Worm (Caenorhabditis elegans): ENCODE measurements around the gene vps-32.1.

Gene vps-32.1

DNA sequence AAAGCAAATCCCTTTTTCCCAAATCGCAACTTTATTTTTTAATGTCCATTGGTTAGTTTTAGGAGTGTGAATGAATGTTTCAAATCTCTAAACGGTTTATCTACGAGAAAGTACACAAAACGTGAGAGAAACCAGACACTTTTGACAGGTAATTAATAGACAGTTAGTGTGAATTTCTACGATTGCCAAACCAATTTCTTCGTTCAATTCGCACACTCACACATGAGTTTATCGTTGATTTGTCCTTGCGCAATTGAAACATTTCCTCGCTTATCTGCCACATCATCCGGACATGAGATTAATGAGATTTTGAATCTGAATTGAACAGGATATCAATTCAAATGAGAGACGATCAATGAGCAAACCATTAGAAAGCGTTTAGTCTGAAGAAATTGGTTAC lies 20.8 kb downstream of the vps-32.1 start:
- TF ChIP-seq snpc-1.2 (GFP tag; IDR thresholded peaks at IDR 0.05) (no peak), cey-2 (tag; optimal IDR thresholded peaks at IDR 0.05; ENCODE audit: borderline replicate concordance, insufficient read depth) (no peak), nhr-6 (tag; optimal IDR thresholded peaks at IDR 0.05) (no peak), nhr-77 (tag; optimal IDR thresholded peaks at IDR 0.05) (no peak), gei-8 (GFP tag; optimal IDR thresholded peaks at IDR 0.05) (no peak), tra-1 (GFP tag; IDR thresholded peaks at IDR 0.05) (no peak), lin-1 (GFP tag; IDR thresholded peaks at IDR 0.05) (no peak), dmd-8 (GFP tag; IDR thresholded peaks at IDR 0.05) (no peak)

ce11 chrII:6612544-6612943 lies 23.0 kb downstream of the vps-32.1 start:
- TF ChIP-seq lin-38 (GFP tag; IDR thresholded peaks at IDR 0.05): no peak
- TF ChIP-seq daf-8 (GFP tag; IDR thresholded peaks at IDR 0.05): no peak
- TF ChIP-seq zag-1 (tag; optimal IDR thresholded peaks at IDR 0.05): no peak
- no peak for TF ChIP-seq unc-62 (GFP tag; optimal IDR thresholded peaks at IDR 0.05 in 1 of 2)
- TF ChIP-seq unc-62 (tag; optimal IDR thresholded peaks at IDR 0.05): no peak
- TF ChIP-seq hlh-11 (tag; optimal IDR thresholded peaks at IDR 0.05): peak; percentile 44
- TF ChIP-seq ceh-44 (GFP tag; IDR thresholded peaks at IDR 0.05): no peak
- no peak for TF ChIP-seq spr-1 (tag; optimal IDR thresholded peaks at IDR 0.05)
- TF ChIP-seq pha-4 (GFP tag; IDR thresholded peaks at IDR 0.05): no peak
- TF ChIP-seq pha-4 (tag; optimal IDR thresholded peaks at IDR 0.05): no peak
- no peak for TF ChIP-seq ZK337.2 (GFP tag; IDR thresholded peaks at IDR 0.05)
- TF ChIP-seq T20F7.1 (GFP tag; optimal IDR thresholded peaks at IDR 0.05): no peak
- no peak for TF ChIP-seq ceh-32 (tag; optimal IDR thresholded peaks at IDR 0.05; ENCODE audit: poor library complexity)
- peak; percentile 75 for TF ChIP-seq dve-1 (tag; optimal IDR thresholded peaks at IDR 0.05; ENCODE audit: insufficient read depth)
- TF ChIP-seq ztf-11 (tag; optimal IDR thresholded peaks at IDR 0.05): no peak
- TF ChIP-seq vab-7 (GFP tag; IDR thresholded peaks at IDR 0.05): no peak
- TF ChIP-seq ama-1 (optimal IDR thresholded peaks at IDR 0.05): no peak
- TF ChIP-seq zfp-2 (tag; optimal IDR thresholded peaks at IDR 0.05): no peak
- TF ChIP-seq nhr-76 (tag; optimal IDR thresholded peaks at IDR 0.05): no peak
- peak; percentile 19 for TF ChIP-seq mep-1 (tag; optimal IDR thresholded peaks at IDR 0.05)
- no peak for TF ChIP-seq fos-1 (tag; optimal IDR thresholded peaks at IDR 0.05)
- TF ChIP-seq php-3 (GFP tag; IDR thresholded peaks at IDR 0.05): 0 out of 2 replicates have a peak, but pooled peaks have one; percentile 10
- no peak for TF ChIP-seq unc-130 (GFP tag; optimal IDR thresholded peaks at IDR 0.05)
- TF ChIP-seq daf-16 (GFP tag; optimal IDR thresholded peaks at IDR 0.05): no peak
- peak; percentile 84 for TF ChIP-seq daf-16 (tag; optimal IDR thresholded peaks at IDR 0.05)
- TF ChIP-seq nhr-48 (tag; optimal IDR thresholded peaks at IDR 0.05): no peak
- TF ChIP-seq mes-2 (tag; optimal IDR thresholded peaks at IDR 0.05; ENCODE audit: poor library complexity, severe bottlenecking): no peak
- no peak for TF ChIP-seq mdt-29 (GFP tag; IDR thresholded peaks at IDR 0.05)
- peak; percentile 51 for TF ChIP-seq hlh-30 (tag; optimal IDR thresholded peaks at IDR 0.05; ENCODE audit: insufficient read depth)
- TF ChIP-seq mxl-2 (GFP tag; conservative IDR thresholded peaks at IDR 0.05): no peak
- TF ChIP-seq snpc-1.2 (GFP tag; IDR thresholded peaks at IDR 0.05): no peak
- peak; percentile 92 for TF ChIP-seq pqm-1 (tag; optimal IDR thresholded peaks at IDR 0.05)
- TF ChIP-seq lin-13 (GFP tag; optimal IDR thresholded peaks at IDR 0.05): no peak
- no peak for TF ChIP-seq nhr-42 (GFP tag; IDR thresholded peaks at IDR 0.05)
- TF ChIP-seq F49E8.2 (tag; optimal IDR thresholded peaks at IDR 0.05; ENCODE audit: borderline replicate concordance): no peak
- TF ChIP-seq nhr-10 (tag; optimal IDR thresholded peaks at IDR 0.05): no peak
- TF ChIP-seq egl-27 (tag; optimal IDR thresholded peaks at IDR 0.05): no peak
- no peak for TF ChIP-seq tag-97 (GFP tag; IDR thresholded peaks at IDR 0.05)
- TF ChIP-seq nhr-28 (tag; optimal IDR thresholded peaks at IDR 0.05): peak; percentile 74
- TF ChIP-seq F10B5.3 (tag; optimal IDR thresholded peaks at IDR 0.05): no peak
- peak in 1 of 2 experiments; percentile 21 for TF ChIP-seq hif-1 (tag; optimal IDR thresholded peaks at IDR 0.05)
- TF ChIP-seq duxl-1 (tag; optimal IDR thresholded peaks at IDR 0.05; ENCODE audit: poor library complexity): no peak
- TF ChIP-seq F26F4.8 (GFP tag; conservative IDR thresholded peaks at IDR 0.05): no peak
- peak; percentile 70 for TF ChIP-seq dmd-6 (GFP tag; IDR thresholded peaks at IDR 0.05)
